Fruit fly (Drosophila melanogaster): ENCODE data around the gene CG5676.

CG5676 gene

DNA sequence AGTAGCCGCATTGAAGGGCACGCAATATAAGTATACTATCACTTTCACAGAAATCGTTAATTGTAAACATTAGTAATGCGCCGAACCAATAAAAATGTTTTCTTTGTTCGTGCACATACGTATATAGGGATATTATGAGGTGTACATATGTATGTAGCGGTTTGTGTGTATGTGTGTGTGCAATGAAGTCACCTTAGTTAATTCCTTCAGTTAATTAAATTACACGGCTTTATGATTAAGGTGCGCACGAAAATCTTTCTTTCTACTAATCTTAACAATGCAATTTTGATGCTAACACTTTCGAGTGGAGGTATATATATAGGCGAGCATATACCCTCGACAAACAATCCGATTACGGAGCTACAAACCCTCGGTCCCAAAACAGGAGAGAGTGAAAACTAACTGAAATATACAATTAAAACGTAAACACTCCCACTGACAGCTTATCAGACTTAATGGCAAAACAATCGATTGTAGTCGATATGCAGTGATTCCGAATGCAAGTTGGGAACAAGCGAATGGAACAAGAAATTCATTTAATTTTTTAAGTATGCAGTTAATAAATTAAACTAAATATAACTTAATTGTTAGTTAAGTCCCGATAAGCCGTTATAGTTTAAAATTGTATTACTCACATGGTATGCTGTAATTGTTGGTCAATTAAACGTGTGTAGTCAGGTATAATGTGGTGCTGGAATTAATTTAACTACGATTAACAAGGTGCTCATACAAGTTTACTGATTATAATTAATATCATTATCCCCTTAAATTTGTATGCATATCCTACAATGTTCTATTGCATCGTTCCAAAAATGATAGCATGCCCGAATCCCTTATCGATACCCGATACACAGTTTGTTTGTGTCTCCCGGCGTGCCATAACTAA is 34.9 kb downstream of the CG5676 start, which contains the start of the genes Npc1a and Prosalpha6 (continued):
- TF ChIP-seq CG2678 (tag; optimal IDR thresholded peaks at IDR 0.05) = no peak
- peak; percentile 37 for TF ChIP-seq CG30403 (GFP tag; optimal IDR thresholded peaks at IDR 0.05)
- TF ChIP-seq Eip74EF (GFP tag; optimal IDR thresholded peaks at IDR 0.05) = no peak
- no peak for TF ChIP-seq otp (GFP tag; IDR thresholded peaks at IDR 0.05)
- TF ChIP-seq CG17829 (tag; optimal IDR thresholded peaks at IDR 0.05) = peak; percentile 31
- no peak for TF ChIP-seq Trl (optimal IDR thresholded peaks at IDR 0.05)
- TF ChIP-seq Trl (GFP tag; optimal IDR thresholded peaks at IDR 0.05) = no peak
- no peak for TF ChIP-seq lov (optimal IDR thresholded peaks at IDR 0.05)
- no peak for TF ChIP-seq lov (GFP tag; IDR thresholded peaks at IDR 0.05)
- TF ChIP-seq Ada2b (GFP tag; IDR thresholded peaks at IDR 0.05) = no peak
- TF ChIP-seq oc (tag; optimal IDR thresholded peaks at IDR 0.05) = no peak
- TF ChIP-seq CG13624 (GFP tag; optimal IDR thresholded peaks at IDR 0.05) = no peak
- TF ChIP-seq cg (GFP tag; optimal IDR thresholded peaks at IDR 0.05) = peak; percentile 69
- no peak for TF ChIP-seq CG11093 (GFP tag; IDR thresholded peaks at IDR 0.05)
- no peak for TF ChIP-seq ac (GFP tag; optimal IDR thresholded peaks at IDR 0.05)
- TF ChIP-seq unc-4 (GFP tag; IDR thresholded peaks at IDR 0.05; ENCODE audit: partially characterized antibody) = peak; percentile 67
- TF ChIP-seq CG10543 (GFP tag; optimal IDR thresholded peaks at IDR 0.05) = no peak
- TF ChIP-seq CG12155 (GFP tag; optimal IDR thresholded peaks at IDR 0.05) = peak; percentile 16
- TF ChIP-seq Aef1 (GFP tag; IDR thresholded peaks at IDR 0.05) = no peak
- no peak for TF ChIP-seq CG8388 (GFP tag; optimal IDR thresholded peaks at IDR 0.05)
- peak; percentile 1 for TF ChIP-seq fd96Cb (tag; optimal IDR thresholded peaks at IDR 0.05)
- peak; percentile 36 for TF ChIP-seq CG2120 (GFP tag; optimal IDR thresholded peaks at IDR 0.05)
- peak; percentile 62 for TF ChIP-seq Bgb (GFP tag; IDR thresholded peaks at IDR 0.05; ENCODE audit: partially characterized antibody)
- peak; percentile 50; the same call in 1 of the 3 replicates for TF ChIP-seq CG14860 (GFP tag; IDR thresholded peaks at IDR 0.05; ENCODE audit: partially characterized antibody)
- peak; percentile 55 for TF ChIP-seq CG12391 (tag; optimal IDR thresholded peaks at IDR 0.05)
- no peak for TF ChIP-seq cas (GFP tag; IDR thresholded peaks at IDR 0.05)
- no peak for TF ChIP-seq tap (tag; optimal IDR thresholded peaks at IDR 0.05)
- TF ChIP-seq gce (GFP tag; IDR thresholded peaks at IDR 0.05) = no peak
- peak; percentile 2 for TF ChIP-seq kah (GFP tag; optimal IDR thresholded peaks at IDR 0.05)
- TF ChIP-seq row (GFP tag; IDR thresholded peaks at IDR 0.05) = peak; percentile 71
- peak in 1 of 2 experiments; percentile 10 for TF ChIP-seq crp (GFP tag; optimal IDR thresholded peaks at IDR 0.05)
- TF ChIP-seq CG4820 (GFP tag; optimal IDR thresholded peaks at IDR 0.05) = peak; percentile 34
- TF ChIP-seq zen2 (GFP tag; IDR thresholded peaks at IDR 0.05; ENCODE audit: partially characterized antibody) = no peak; the same call in 2 of the 3 replicates
- TF ChIP-seq CG1647 (GFP tag; optimal IDR thresholded peaks at IDR 0.05) = no peak
- TF ChIP-seq CG18262 (tag; optimal IDR thresholded peaks at IDR 0.05) = peak; percentile 32
- 0 out of 2 replicates have a peak, but pooled peaks have one; percentile 43 for TF ChIP-seq sna (GFP tag; IDR thresholded peaks at IDR 0.05; ENCODE audit: partially characterized antibody)
- no peak for TF ChIP-seq Vsx1 (GFP tag; optimal IDR thresholded peaks at IDR 0.05)
- TF ChIP-seq CG15073 (GFP tag; optimal IDR thresholded peaks at IDR 0.05) = no peak
- peak; percentile 51 for TF ChIP-seq CG2712 (tag; optimal IDR thresholded peaks at IDR 0.05)
- peak; percentile 26 for TF ChIP-seq mirr (GFP tag; optimal IDR thresholded peaks at IDR 0.05)
- TF ChIP-seq lbe (GFP tag; optimal IDR thresholded peaks at IDR 0.05) = no peak
- TF ChIP-seq gsb-n (tag; optimal IDR thresholded peaks at IDR 0.05) = no peak
- peak; percentile 78; the same call in 1 of the 2 replicates for TF ChIP-seq amos (GFP tag; IDR thresholded peaks at IDR 0.05; ENCODE audit: partially characterized antibody)
- no peak for TF ChIP-seq CG7556 (GFP tag; optimal IDR thresholded peaks at IDR 0.05)
- no peak for TF ChIP-seq Rx (GFP tag; IDR thresholded peaks at IDR 0.05)
- TF ChIP-seq gcm2 (GFP tag; optimal IDR thresholded peaks at IDR 0.05) = peak; percentile 1
- no peak for TF ChIP-seq ham (GFP tag; IDR thresholded peaks at IDR 0.05)
- peak; percentile 25 for TF ChIP-seq CG17802 (tag; optimal IDR thresholded peaks at IDR 0.05)

Data from whole organism, embryonic.